Fruit fly (Drosophila melanogaster) whole organism: ENCODE results near the gene CG42542.

ENCODE experiments used
- CG8478 ChIP-seq: fragments of >200 bp; optimal IDR thresholded peaks from 2 replicates; lab custom pipeline; 2018; ENCODE audit warnings: inconsistent platforms
- EcR ChIP-seq, 2 experiments: fragments of >200 bp; optimal IDR thresholded peaks; 2 replicates each; lab custom pipeline; 2017; ENCODE audit warnings: missing biosample characterization in 2 of 2, missing genetic modification characterization in 2 of 2, missing genetic modification reagents in 2 of 2
- pan ChIP-seq: fragments of >200 bp; optimal IDR thresholded peaks from 2 replicates; lab custom pipeline; 2017
- psq ChIP-seq: fragments of >200 bp; optimal IDR thresholded peaks from 2 replicates; lab custom pipeline; 2017
- usp ChIP-seq: fragments of >200 bp; optimal IDR thresholded peaks from 2 replicates; lab custom pipeline; 2017; ENCODE audit warnings: missing biosample characterization, missing genetic modification characterization, mixed read lengths

- TF ChIP-seq CG8478 (lab: Kevin White, UChicago) (no peak), psq (no peak), EcR (GFP tag; optimal IDR thresholded peaks at IDR 0.05; lab: Kevin White, UChicago) (no peak), pan (no peak), usp (GFP tag; lab: Kevin White, UChicago) (no peak)
Observed at dm6 chr3R:15225279-15225730, 28.9 kb downstream of the CG42542 start, which contains the start of the genes CG31344 and Caf1-55.
